Fruit fly (Drosophila melanogaster) whole organism, embryonic: ENCODE data around the gene CG12438.

Source experiments
- Aef1 ChIP-seq: fragments of 200-800 bp; sonication (Bioruptor generic); IDR thresholded peaks from 3 replicates; pipeline ENCODE4 v1.3.6; 2022; ENCODE audit warnings: missing biosample characterization, missing genetic modification characterization
- Atf6 ChIP-seq: fragments of 200-800 bp; sonication (Bioruptor generic); IDR thresholded peaks from 2 replicates; pipeline ENCODE4 v1.3.6; 2022; ENCODE audit warnings: missing biosample characterization, missing genetic modification characterization
- B-H1 ChIP-seq: fragments of 200-800 bp; sonication (Bioruptor generic); IDR thresholded peaks from 3 replicates; pipeline ENCODE4 v1.3.6; 2022; ENCODE audit warnings: missing biosample characterization, missing genetic modification characterization
- B-H2 ChIP-seq: fragments of 200-800 bp; sonication (Bioruptor generic); optimal IDR thresholded peaks from 2 replicates; lab custom pipeline; 2018; ENCODE audit warnings: missing biosample characterization, mild to moderate bottlenecking, missing genetic modification characterization
- Blimp-1 ChIP-seq: fragments of 200-800 bp; sonication (Bioruptor generic); optimal IDR thresholded peaks from 3 replicates; lab custom pipeline; 2018; ENCODE audit warnings: missing biosample characterization, missing genetic modification characterization, mild to moderate bottlenecking, moderate library complexity, missing genetic modification reagents
- CG12071 ChIP-seq: fragments of 200-800 bp; sonication (Bioruptor generic); optimal IDR thresholded peaks from 3 replicates; lab custom pipeline; 2018; ENCODE audit warnings: missing biosample characterization, mild to moderate bottlenecking, missing genetic modification characterization
- CG12769 ChIP-seq: fragments of 200-800 bp; sonication (Bioruptor generic); optimal IDR thresholded peaks from 2 replicates; lab custom pipeline; 2019; ENCODE audit warnings: missing biosample characterization, mild to moderate bottlenecking, missing genetic modification characterization, moderate library complexity
- CG13894 ChIP-seq: fragments of 200-800 bp; sonication (Bioruptor generic); optimal IDR thresholded peaks from 3 replicates; lab custom pipeline; 2018; ENCODE audit warnings: missing biosample characterization, mild to moderate bottlenecking, missing genetic modification characterization, moderate library complexity
- CG16779 ChIP-seq: fragments of 200-800 bp; sonication (Bioruptor generic); IDR thresholded peaks from 2 replicates; pipeline ENCODE4 v1.3.6; 2022; ENCODE audit warnings: missing biosample characterization, missing genetic modification characterization
- CG3407 ChIP-seq: fragments of 200-800 bp; sonication (Bioruptor generic); optimal IDR thresholded peaks from 2 replicates; lab custom pipeline; 2018; ENCODE audit warnings: missing biosample characterization, mild to moderate bottlenecking, missing genetic modification characterization
- CG34376 ChIP-seq: fragments of 200-800 bp; sonication (Bioruptor generic); optimal IDR thresholded peaks from 2 replicates; lab custom pipeline; 2018; ENCODE audit warnings: missing biosample characterization, mild to moderate bottlenecking, missing genetic modification characterization
- CG34422 ChIP-seq: fragments of 200-800 bp; sonication (Bioruptor generic); IDR thresholded peaks from 3 replicates; pipeline ENCODE4 v1.3.6; 2022; ENCODE audit warnings: missing biosample characterization, missing genetic modification characterization
- CG5953 ChIP-seq: fragments of 200-800 bp; sonication (Bioruptor generic); IDR thresholded peaks from 2 replicates; pipeline ENCODE4 v1.3.6; 2022; ENCODE audit warnings: missing biosample characterization, missing genetic modification characterization
- CG6175 ChIP-seq: fragments of 200-800 bp; sonication (Bioruptor generic); IDR thresholded peaks from 3 replicates; pipeline ENCODE4 v1.3.6; 2022; ENCODE audit warnings: missing biosample characterization, missing genetic modification characterization
- CG8089 ChIP-seq: fragments of 200-800 bp; sonication (Bioruptor generic); optimal IDR thresholded peaks from 3 replicates; lab custom pipeline; 2016; ENCODE audit warnings: missing biosample characterization, missing genetic modification characterization
- CG8281 ChIP-seq: fragments of 200-800 bp; sonication (Bioruptor generic); optimal IDR thresholded peaks from 2 replicates; lab custom pipeline; 2018; ENCODE audit warnings: missing biosample characterization, mild to moderate bottlenecking, missing genetic modification characterization, moderate library complexity
- CG9932 ChIP-seq: fragments of 200-800 bp; sonication (Bioruptor generic); IDR thresholded peaks from 2 replicates; pipeline ENCODE4 v1.3.6; 2022; ENCODE audit warnings: missing biosample characterization, missing genetic modification characterization
- Dbx ChIP-seq: fragments of 200-800 bp; sonication (Bioruptor generic); IDR thresholded peaks from 3 replicates; pipeline ENCODE4 v1.3.6; 2022; ENCODE audit warnings: missing biosample characterization, missing genetic modification characterization
- Dip3 ChIP-seq: fragments of 200-800 bp; sonication (Bioruptor generic); optimal IDR thresholded peaks from 3 replicates; lab custom pipeline; 2016; ENCODE audit warnings: missing biosample characterization, missing genetic modification characterization
- Dref ChIP-seq: fragments of 200-800 bp; sonication (Bioruptor generic); IDR thresholded peaks from 2 replicates; pipeline ENCODE4 v1.3.6; 2022; ENCODE audit warnings: missing biosample characterization, missing genetic modification characterization
- Ets65A ChIP-seq: fragments of 200-800 bp; sonication (Bioruptor generic); peaks from one replicate; lab custom pipeline; 2016; ENCODE audit warnings: missing biosample characterization, missing genetic modification characterization
- Hmr ChIP-seq: fragments of 200-800 bp; sonication (Bioruptor generic); optimal IDR thresholded peaks from 3 replicates; lab custom pipeline; 2017; ENCODE audit warnings: mild to moderate bottlenecking, missing biosample characterization, missing genetic modification reagents, missing genetic modification characterization
- Hr78 ChIP-seq, 2 experiments: fragments of 200-800 bp in 1 of 2; fragments of >200 bp in 1 of 2; sonication (Bioruptor generic) in 1 of 2; optimal IDR thresholded peaks; 2 replicates each; lab custom pipeline; 2017 to 2019; ENCODE audit warnings: missing biosample characterization in 2 of 2, missing genetic modification characterization in 2 of 2, mild to moderate bottlenecking in 1 of 2, moderate library complexity in 1 of 2
- Med ChIP-seq: fragments of 200-800 bp; sonication (Bioruptor generic); peaks from one replicate; lab custom pipeline; 2016; ENCODE audit warnings: missing biosample characterization, missing genetic modification characterization, mild to moderate bottlenecking, inconsistent platforms, moderate library complexity
- Nf-YA ChIP-seq: fragments of 200-800 bp; sonication (Bioruptor generic); IDR thresholded peaks from 2 replicates; pipeline ENCODE4 v1.3.6; 2022; ENCODE audit warnings: missing biosample characterization, missing genetic modification characterization
- PHDP ChIP-seq: fragments of 200-800 bp; sonication (Bioruptor generic); optimal IDR thresholded peaks from 3 replicates; lab custom pipeline; 2018; ENCODE audit warnings: missing biosample characterization, mild to moderate bottlenecking, missing genetic modification characterization, moderate library complexity
- Ravus ChIP-seq: fragments of 200-800 bp; sonication (Bioruptor generic); IDR thresholded peaks from 2 replicates; pipeline ENCODE4 v1.3.6; 2022; ENCODE audit warnings: missing biosample characterization, missing genetic modification characterization
- Taf1 ChIP-seq: fragments of 200-800 bp; sonication (Bioruptor generic); IDR thresholded peaks from 2 replicates; pipeline ENCODE4 v1.3.6; 2022; ENCODE audit warnings: missing biosample characterization, missing genetic modification characterization
- ara ChIP-seq: fragments of 200-800 bp; sonication (Bioruptor generic); IDR thresholded peaks from 2 replicates; pipeline ENCODE4 v1.3.6; 2022; ENCODE audit warnings: missing biosample characterization, missing genetic modification characterization
- bcd ChIP-seq: fragments of 200-800 bp; sonication (Bioruptor generic); optimal IDR thresholded peaks from 2 replicates; lab custom pipeline; 2017; ENCODE audit warnings: missing biosample characterization, mild to moderate bottlenecking, missing genetic modification characterization
- caup ChIP-seq: fragments of 200-800 bp; sonication (Bioruptor generic); optimal IDR thresholded peaks from 3 replicates; lab custom pipeline; 2017; ENCODE audit warnings: missing biosample characterization, mild to moderate bottlenecking, missing genetic modification characterization, moderate library complexity; ENCODE audit not compliant: severe bottlenecking
- fd3F ChIP-seq: fragments of 200-800 bp; sonication (Bioruptor generic); optimal IDR thresholded peaks from 2 replicates; lab custom pipeline; 2018; ENCODE audit warnings: missing biosample characterization, mild to moderate bottlenecking, missing genetic modification characterization, moderate library complexity
- gfzf ChIP-seq: fragments of 200-800 bp; sonication (Bioruptor generic); optimal IDR thresholded peaks from 2 replicates; lab custom pipeline; 2016; ENCODE audit warnings: missing biosample characterization, mild to moderate bottlenecking, missing genetic modification characterization, moderate library complexity
- hb ChIP-seq: fragments of 200-800 bp; sonication (Bioruptor generic); IDR thresholded peaks from 3 replicates; pipeline ENCODE4 v1.3.6; 2022; ENCODE audit warnings: missing biosample characterization, missing genetic modification characterization; ENCODE audit not compliant: partially characterized antibody
- hkb ChIP-seq, 2 experiments: fragments of 200-800 bp in 1 of 2; fragments of >200 bp in 1 of 2; sonication (Bioruptor generic) in 1 of 2; IDR thresholded peaks in 1 of 2; optimal IDR thresholded peaks in 1 of 2; 2 replicates each; pipeline versions ENCODE4 v1.3.6 to Lab custom; 2017 to 2022; ENCODE audit warnings: missing biosample characterization in 1 of 2, missing genetic modification characterization in 1 of 2
- hth ChIP-seq: fragments of >200 bp; optimal IDR thresholded peaks from 2 replicates; lab custom pipeline; 2017; ENCODE audit warnings: inconsistent platforms
- kay ChIP-seq: fragments of 200-800 bp; sonication (Bioruptor generic); optimal IDR thresholded peaks from 2 replicates; lab custom pipeline; 2016; ENCODE audit warnings: missing biosample characterization, missing genetic modification characterization
- lab ChIP-seq: fragments of 200-800 bp; sonication (Bioruptor generic); optimal IDR thresholded peaks from 3 replicates; lab custom pipeline; 2017; ENCODE audit warnings: missing biosample characterization, missing genetic modification characterization, mild to moderate bottlenecking, moderate library complexity, missing genetic modification reagents
- maf-S ChIP-seq: fragments of 200-800 bp; sonication (Bioruptor generic); optimal IDR thresholded peaks from 2 replicates; lab custom pipeline; 2016; ENCODE audit warnings: missing biosample characterization, missing genetic modification characterization
- pho ChIP-seq: fragments of 200-800 bp; sonication (Bioruptor generic); optimal IDR thresholded peaks from 2 replicates; lab custom pipeline; 2016; ENCODE audit warnings: missing biosample characterization, missing genetic modification characterization
- pita ChIP-seq: fragments of 200-800 bp; sonication (Bioruptor generic); optimal IDR thresholded peaks from 2 replicates; lab custom pipeline; 2017; ENCODE audit warnings: missing biosample characterization, mild to moderate bottlenecking, missing genetic modification characterization
- salm ChIP-seq: fragments of 200-800 bp; sonication (Bioruptor generic); optimal IDR thresholded peaks from 2 replicates; lab custom pipeline; 2018; ENCODE audit warnings: missing biosample characterization, mild to moderate bottlenecking, missing genetic modification characterization
- sd ChIP-seq: fragments of 200-800 bp; sonication (Bioruptor generic); optimal IDR thresholded peaks from 3 replicates; lab custom pipeline; 2018; ENCODE audit warnings: missing biosample characterization, mild to moderate bottlenecking, missing genetic modification characterization, moderate library complexity
- sqz ChIP-seq: fragments of 200-800 bp; sonication (Bioruptor generic); optimal IDR thresholded peaks from 3 replicates; lab custom pipeline; 2018; ENCODE audit warnings: missing biosample characterization, mild to moderate bottlenecking, missing genetic modification characterization
- tna ChIP-seq: fragments of 200-800 bp; sonication (Bioruptor generic); IDR thresholded peaks from 2 replicates; pipeline ENCODE4 v1.3.6; 2022; ENCODE audit warnings: missing biosample characterization, missing genetic modification characterization; ENCODE audit not compliant: partially characterized antibody
- unpg ChIP-seq: fragments of 200-800 bp; sonication (Bioruptor generic); optimal IDR thresholded peaks from 3 replicates; lab custom pipeline; 2018; ENCODE audit warnings: missing biosample characterization, mild to moderate bottlenecking, missing genetic modification characterization, moderate library complexity
- vnd ChIP-seq: fragments of 200-800 bp; sonication (Bioruptor generic); IDR thresholded peaks from 3 replicates; pipeline ENCODE4 v1.3.6; 2022; ENCODE audit warnings: missing biosample characterization, missing genetic modification characterization; ENCODE audit not compliant: partially characterized antibody
- zfh2 ChIP-seq: fragments of 200-800 bp; sonication (Bioruptor generic); optimal IDR thresholded peaks from 2 replicates; lab custom pipeline; 2016; ENCODE audit warnings: missing biosample characterization, missing genetic modification characterization

Gene CG12438

dm6 chr2L:8719757-8720156, 32.3 kb upstream of the CG12438 start (continued):
- TF ChIP-seq Dip3 (GFP tag; lab: Kevin White, UChicago) = no peak
- peak; percentile 93 for TF ChIP-seq sd (tag; lab: Kevin White, UChicago)
- TF ChIP-seq pita (GFP tag; lab: Kevin White, UChicago) = no peak
- TF ChIP-seq CG5953 (GFP tag; lab: Robert Waterston, UW) = no peak
- peak; percentile 38 for TF ChIP-seq Hmr (GFP tag; lab: Kevin White, UChicago)
- no peak for TF ChIP-seq maf-S (GFP tag; lab: Kevin White, UChicago)
- TF ChIP-seq ara = no peak
- no peak for TF ChIP-seq Nf-YA (GFP tag; lab: Robert Waterston, UW)
- TF ChIP-seq Ravus (GFP tag; lab: Robert Waterston, UW) = no peak
- TF ChIP-seq hkb (optimal IDR thresholded peaks at IDR 0.05; lab: Kevin White, UChicago) = no peak
- TF ChIP-seq hkb (GFP tag; IDR thresholded peaks at IDR 0.05; lab: Robert Waterston, UW) = no peak
- no peak for TF ChIP-seq CG6175 (GFP tag; lab: Robert Waterston, UW)
- peak; percentile 59 for TF ChIP-seq CG12769 (tag; lab: Kevin White, UChicago)
- TF ChIP-seq caup (GFP tag; lab: Kevin White, UChicago) = peak; percentile 27
- TF ChIP-seq Atf6 (GFP tag; lab: Robert Waterston, UW) = peak; percentile 37; the same call in 1 of the 2 replicates
- TF ChIP-seq lab (GFP tag; lab: Kevin White, UChicago) = peak; percentile 55
- TF ChIP-seq CG34376 (GFP tag; lab: Kevin White, UChicago) = peak; percentile 56
- TF ChIP-seq B-H2 = peak; percentile 9
- peak; percentile 11 for TF ChIP-seq CG13894 (tag; lab: Kevin White, UChicago)
- no peak for TF ChIP-seq CG8089 (GFP tag; lab: Kevin White, UChicago)

- TF ChIP-seq Dref (GFP tag; lab: Robert Waterston, UW) = no peak
- no peak for TF ChIP-seq gfzf (GFP tag; lab: Kevin White, UChicago)
- 0 out of 2 replicates have a peak, but pooled peaks have one; percentile 14 for TF ChIP-seq CG16779 (GFP tag; lab: Robert Waterston, UW)
- TF ChIP-seq CG8281 (tag; lab: Kevin White, UChicago) = peak; percentile 96
- TF ChIP-seq Ets65A (GFP tag; lab: Kevin White, UChicago) = peak; percentile 88
- TF ChIP-seq zfh2 (GFP tag; lab: Kevin White, UChicago) = no peak
- TF ChIP-seq lab (GFP tag; lab: Kevin White, UChicago) = peak; percentile 25
- TF ChIP-seq B-H1 (GFP tag; lab: Robert Waterston, UW) = no peak
- TF ChIP-seq, all 482 proteins: peak for 4
Observed at dm6 chr2L:8721028-8721427, 31.1 kb upstream of the CG12438 start.

- TF ChIP-seq Med (GFP tag; lab: Kevin White, UChicago) (peak; percentile 85), kay (GFP tag; lab: Kevin White, UChicago) (no peak), Blimp-1 (peak; percentile 21), Aef1 (GFP tag; lab: Robert Waterston, UW) (peak; percentile 52; the same call in 1 of the 3 replicates), vnd (GFP tag; lab: Robert Waterston, UW) (no peak), tna (no peak), CG34422 (GFP tag; lab: Robert Waterston, UW) (no peak), Hr78 (GFP tag; optimal IDR thresholded peaks at IDR 0.05; lab: Kevin White, UChicago) (no peak), CG3407 (GFP tag; lab: Kevin White, UChicago) (no peak), PHDP (tag; lab: Kevin White, UChicago) (no peak), salm (tag; lab: Kevin White, UChicago) (no peak), Taf1 (GFP tag; lab: Robert Waterston, UW) (no peak), CG9932 (GFP tag; lab: Robert Waterston, UW) (no peak), pho (no peak), sqz (no peak), bcd (peak; percentile 7), Dref (GFP tag; lab: Robert Waterston, UW) (no peak), unpg (no peak), fd3F (GFP tag; lab: Kevin White, UChicago) (no peak), CG12071 (GFP tag; lab: Kevin White, UChicago) (no peak), hb (no peak), Dbx (GFP tag; lab: Robert Waterston, UW) (0 out of 3 replicates have a peak, but pooled peaks have one; percentile 10), hth (lab: Kevin White, UChicago) (no peak)
Observed at dm6 chr2L:8732702-8733101, 19.4 kb upstream of the CG12438 start.
